Fruit fly (Drosophila melanogaster): ENCODE measurements around the gene CG12106.

The CG12106 gene

DNA sequence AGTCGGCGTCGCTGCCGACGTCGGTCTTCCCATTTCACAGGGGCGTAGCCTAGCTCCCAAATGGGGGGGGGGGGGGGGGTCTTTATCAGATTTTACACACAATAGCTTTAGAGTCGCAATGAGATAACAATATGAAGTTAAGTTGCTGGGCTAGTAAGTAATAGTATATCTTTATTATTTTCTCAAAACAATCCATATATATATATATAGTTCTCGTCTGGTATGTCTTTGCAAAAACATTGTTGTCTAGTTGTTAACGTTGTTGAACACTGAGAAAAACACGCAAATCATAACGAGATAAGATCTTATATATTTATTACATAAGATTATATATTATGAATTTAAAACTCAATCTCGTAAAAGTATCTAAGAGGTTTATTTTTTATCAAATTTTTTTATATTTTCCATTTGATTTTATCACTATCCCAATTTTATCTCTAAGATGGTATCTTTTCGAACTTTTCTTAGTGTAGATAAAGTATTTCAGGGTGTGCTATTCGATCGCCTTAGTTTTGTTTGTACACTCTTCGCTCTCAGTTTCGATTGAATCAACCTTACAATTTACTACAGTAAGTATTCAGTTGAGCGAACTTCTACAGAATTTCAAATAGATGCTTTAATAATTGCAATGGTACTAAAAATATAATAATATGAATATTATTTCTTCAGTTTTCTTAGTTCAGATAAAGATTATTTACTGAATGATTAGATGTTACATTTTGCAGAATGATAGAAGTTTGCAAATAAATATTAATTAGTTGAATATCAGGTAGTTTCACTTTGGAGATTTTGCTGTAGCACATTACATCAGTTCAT is 8.4 kb downstream of the CG12106 start:
- TF ChIP-seq Gug (GFP tag; IDR thresholded peaks at IDR 0.05) (peak; percentile 47; the same call in 1 of the 2 replicates), CG4318 (GFP tag; optimal IDR thresholded peaks at IDR 0.05) (peak; percentile 54), dsx (GFP tag; optimal IDR thresholded peaks at IDR 0.05; ENCODE audit: poor library complexity, severe bottlenecking) (peak; percentile 54), CG6792 (GFP tag; optimal IDR thresholded peaks at IDR 0.05) (peak; percentile 13), CG10631 (GFP tag; optimal IDR thresholded peaks at IDR 0.05) (peak; percentile 25), CG11902 (GFP tag; optimal IDR thresholded peaks at IDR 0.05) (no peak), CG7368 (GFP tag; optimal IDR thresholded peaks at IDR 0.05) (no peak), Eip78C (GFP tag) (peak; percentile 52), CG34406 (GFP tag; optimal IDR thresholded peaks at IDR 0.05) (peak; percentile 37), salr (GFP tag; optimal IDR thresholded peaks at IDR 0.05) (peak; percentile 20 to 48), acj6 (GFP tag; optimal IDR thresholded peaks at IDR 0.05) (peak; percentile 16), dac (GFP tag; optimal IDR thresholded peaks at IDR 0.05) (peak; percentile 57), fkh (GFP tag; optimal IDR thresholded peaks at IDR 0.05) (peak; percentile 39), CG3919 (GFP tag; optimal IDR thresholded peaks at IDR 0.05) (peak; percentile 42), CG11762 (GFP tag; optimal IDR thresholded peaks at IDR 0.05; ENCODE audit: insufficient read depth) (peak; percentile 24), ss (GFP tag; optimal IDR thresholded peaks at IDR 0.05) (peak in 1 of 2 experiments; percentile 10), Hr38 (GFP tag; optimal IDR thresholded peaks at IDR 0.05) (no peak), CG6163 (GFP tag; IDR thresholded peaks at IDR 0.05) (peak; percentile 76), pdm3 (GFP tag; optimal IDR thresholded peaks at IDR 0.05) (peak; percentile 38), vri (GFP tag; optimal IDR thresholded peaks at IDR 0.05) (peak; percentile 1), Hr4 (GFP tag; optimal IDR thresholded peaks at IDR 0.05) (peak; percentile 16), CG11294 (GFP tag; IDR thresholded peaks at IDR 0.05) (peak; percentile 82), fd85E (GFP tag; optimal IDR thresholded peaks at IDR 0.05) (no peak), lz (GFP tag; optimal IDR thresholded peaks at IDR 0.05) (peak; percentile 10), CG10669 (GFP tag; optimal IDR thresholded peaks at IDR 0.05) (peak; percentile 44), Sox102F (GFP tag; optimal IDR thresholded peaks at IDR 0.05) (peak; percentile 5), Sox15 (GFP tag; optimal IDR thresholded peaks at IDR 0.05) (no peak), CG6276 (GFP tag; optimal IDR thresholded peaks at IDR 0.05) (peak; percentile 70), Ets96B (tag; optimal IDR thresholded peaks at IDR 0.05) (peak; percentile 63), eg (GFP tag; IDR thresholded peaks at IDR 0.05) (peak; percentile 83), net (GFP tag; optimal IDR thresholded peaks at IDR 0.05) (no peak), CG9139 (GFP tag; optimal IDR thresholded peaks at IDR 0.05) (no peak), Blimp-1 (GFP tag; optimal IDR thresholded peaks at IDR 0.05) (no peak), CG15336 (GFP tag; IDR thresholded peaks at IDR 0.05) (peak; percentile 66), CG6854 (GFP tag; optimal IDR thresholded peaks at IDR 0.05) (no peak), svp (GFP tag) (peak; percentile 48), Lpt (GFP tag; optimal IDR thresholded peaks at IDR 0.05) (no peak), spab (GFP tag; optimal IDR thresholded peaks at IDR 0.05) (peak; percentile 20), Met (GFP tag; optimal IDR thresholded peaks at IDR 0.05) (no peak), CG6808 (GFP tag; optimal IDR thresholded peaks at IDR 0.05) (peak; percentile 18), Eip93F (GFP tag; optimal IDR thresholded peaks at IDR 0.05) (no peak), OdsH (GFP tag; optimal IDR thresholded peaks at IDR 0.05) (peak; percentile 2), CG1621 (tag; optimal IDR thresholded peaks at IDR 0.05) (peak; percentile 54), CG32006 (GFP tag; optimal IDR thresholded peaks at IDR 0.05) (peak; percentile 67), achi (GFP tag; optimal IDR thresholded peaks at IDR 0.05) (peak; percentile 47), fd59A (GFP tag; optimal IDR thresholded peaks at IDR 0.05) (peak; percentile 26), CG8119 (GFP tag; IDR thresholded peaks at IDR 0.05) (peak; percentile 64; the same call in 2 of the 3 replicates), CG3032 (tag; optimal IDR thresholded peaks at IDR 0.05) (peak; percentile 48), CG16779 (tag; optimal IDR thresholded peaks at IDR 0.05) (peak; percentile 27)
